Fruit fly (Drosophila melanogaster) whole organism, embryonic: ENCODE measurements around the gene mRpL10.

Experiments used
- Awh ChIP-seq: fragments of 200-800 bp; sonication (Bioruptor generic); IDR thresholded peaks from 2 replicates; pipeline ENCODE4, ENCODE4 v1.3.6; 2022; ENCODE audit warnings: missing biosample characterization, missing genetic modification characterization
- C15 ChIP-seq: fragments of 200-800 bp; sonication (Bioruptor generic); IDR thresholded peaks from 3 replicates; pipeline ENCODE4 v1.3.6; 2022; ENCODE audit warnings: missing biosample characterization, missing genetic modification characterization
- CG10267 ChIP-seq: fragments of 200-800 bp; sonication (Bioruptor generic); optimal IDR thresholded peaks from 2 replicates; lab custom pipeline; 2018; ENCODE audit warnings: missing biosample characterization, mild to moderate bottlenecking, missing genetic modification characterization, moderate library complexity
- CG11085 ChIP-seq: fragments of 200-800 bp; sonication (Bioruptor generic); IDR thresholded peaks from 2 replicates; pipeline ENCODE4 v1.3.6; 2022; ENCODE audit warnings: missing biosample characterization, missing genetic modification characterization
- CG12299 ChIP-seq: fragments of 200-800 bp; sonication (Bioruptor generic); optimal IDR thresholded peaks from 2 replicates; lab custom pipeline; 2018; ENCODE audit warnings: missing biosample characterization, mild to moderate bottlenecking, missing genetic modification characterization
- CG14014 ChIP-seq: fragments of 200-800 bp; sonication (Bioruptor generic); IDR thresholded peaks from 2 replicates; pipeline ENCODE4 v1.3.6; 2022; ENCODE audit warnings: missing biosample characterization, missing genetic modification characterization
- CG15601 ChIP-seq: fragments of 200-800 bp; sonication (Bioruptor generic); optimal IDR thresholded peaks from 3 replicates; lab custom pipeline; 2019; ENCODE audit warnings: missing biosample characterization, mild to moderate bottlenecking, missing genetic modification characterization, moderate library complexity
- CG16779 ChIP-seq: fragments of 200-800 bp; sonication (Bioruptor generic); IDR thresholded peaks from 2 replicates; pipeline ENCODE4 v1.3.6; 2022; ENCODE audit warnings: missing biosample characterization, missing genetic modification characterization
- CG16863 ChIP-seq: fragments of 200-800 bp; sonication (Bioruptor generic); optimal IDR thresholded peaks from 3 replicates; lab custom pipeline; 2016; ENCODE audit warnings: missing biosample characterization, missing genetic modification characterization
- CG2120 ChIP-seq: fragments of 200-800 bp; sonication (Bioruptor generic); optimal IDR thresholded peaks from 3 replicates; lab custom pipeline; 2016; ENCODE audit warnings: missing biosample characterization, missing genetic modification characterization
- CG33557 ChIP-seq: fragments of 200-800 bp; sonication (Bioruptor generic); optimal IDR thresholded peaks from 2 replicates; lab custom pipeline; 2019; ENCODE audit warnings: missing biosample characterization, mild to moderate bottlenecking, missing genetic modification characterization, moderate library complexity
- CG34224 ChIP-seq: fragments of 200-800 bp; sonication (Bioruptor generic); IDR thresholded peaks from 3 replicates; pipeline ENCODE4 v1.3.6; 2022; ENCODE audit warnings: missing biosample characterization, missing genetic modification characterization; ENCODE audit not compliant: partially characterized antibody
- CG3838 ChIP-seq: fragments of 200-800 bp; sonication (Bioruptor generic); optimal IDR thresholded peaks from 3 replicates; lab custom pipeline; 2016; ENCODE audit warnings: missing biosample characterization, missing genetic modification characterization
- CG4360 ChIP-seq: fragments of 200-800 bp; sonication (Bioruptor generic); IDR thresholded peaks from 2 replicates; pipeline ENCODE4 v1.3.6; 2022; ENCODE audit warnings: missing biosample characterization, missing genetic modification characterization
- CG6272 ChIP-seq: fragments of 200-800 bp; sonication (Bioruptor generic); IDR thresholded peaks from 2 replicates; pipeline ENCODE4 v1.3.6; 2022; ENCODE audit warnings: missing biosample characterization, missing genetic modification characterization
- CG6683 ChIP-seq: fragments of 200-800 bp; sonication (Bioruptor generic); optimal IDR thresholded peaks from 2 replicates; lab custom pipeline; 2017; ENCODE audit warnings: missing biosample characterization, mild to moderate bottlenecking, missing genetic modification characterization, missing genetic modification reagents
- CG8089 ChIP-seq: fragments of 200-800 bp; sonication (Bioruptor generic); optimal IDR thresholded peaks from 3 replicates; lab custom pipeline; 2016; ENCODE audit warnings: missing biosample characterization, missing genetic modification characterization
- CG8388 ChIP-seq: fragments of 200-800 bp; sonication (Bioruptor generic); optimal IDR thresholded peaks from 2 replicates; lab custom pipeline; 2019; ENCODE audit warnings: missing biosample characterization, mild to moderate bottlenecking, missing genetic modification characterization, moderate library complexity
- CG9215 ChIP-seq: fragments of 200-800 bp; sonication (Bioruptor generic); IDR thresholded peaks from 2 replicates; pipeline ENCODE4 v1.3.6; 2022; ENCODE audit warnings: missing biosample characterization, missing genetic modification characterization
- CTCF ChIP-seq: fragments of 200-800 bp; sonication (Bioruptor generic); optimal IDR thresholded peaks from 2 replicates; lab custom pipeline; 2017; ENCODE audit warnings: missing biosample characterization, mild to moderate bottlenecking, missing genetic modification characterization, moderate library complexity
- D ChIP-seq, 2 experiments: fragments of 200-800 bp in 1 of 2; fragments of >200 bp in 1 of 2; sonication (Bioruptor generic) in 1 of 2; optimal IDR thresholded peaks; 2 replicates in 1 of 2; 3 replicates in 1 of 2; lab custom pipeline; 2017; ENCODE audit warnings: mild to moderate bottlenecking in 1 of 2, missing biosample characterization in 1 of 2, missing genetic modification characterization in 1 of 2, missing genetic modification reagents in 1 of 2
- Dbx ChIP-seq: fragments of 200-800 bp; sonication (Bioruptor generic); IDR thresholded peaks from 3 replicates; pipeline ENCODE4 v1.3.6; 2022; ENCODE audit warnings: missing biosample characterization, missing genetic modification characterization
- Dll ChIP-seq: fragments of 200-800 bp; sonication (Bioruptor generic); IDR thresholded peaks from 4 replicates; pipeline ENCODE4 v1.3.6; 2022; ENCODE audit warnings: missing biosample characterization, missing genetic modification characterization; ENCODE audit not compliant: partially characterized antibody
- Doc3 ChIP-seq: fragments of 200-800 bp; sonication (Bioruptor generic); IDR thresholded peaks from 3 replicates; pipeline ENCODE4 v1.3.6; 2022; ENCODE audit warnings: missing biosample characterization, missing genetic modification characterization; ENCODE audit not compliant: partially characterized antibody
- Fer2 ChIP-seq: fragments of 200-800 bp; sonication (Bioruptor generic); optimal IDR thresholded peaks from 2 replicates; lab custom pipeline; 2018; ENCODE audit warnings: missing biosample characterization, mild to moderate bottlenecking, missing genetic modification characterization, moderate library complexity
- HLH3B ChIP-seq: fragments of 200-800 bp; sonication (Bioruptor generic); IDR thresholded peaks from 2 replicates; pipeline ENCODE4 v1.3.6; 2022; ENCODE audit warnings: missing biosample characterization, missing genetic modification characterization
- Hr51 ChIP-seq, 2 experiments: fragments of 200-800 bp; sonication (Bioruptor generic); optimal IDR thresholded peaks; 2 replicates in 1 of 2; 3 replicates in 1 of 2; lab custom pipeline; 2016 to 2018; ENCODE audit warnings: missing biosample characterization in 2 of 2, missing genetic modification characterization in 2 of 2, mild to moderate bottlenecking in 1 of 2, moderate library complexity in 1 of 2
- Lpt ChIP-seq: fragments of >200 bp; optimal IDR thresholded peaks from 2 replicates; lab custom pipeline; 2018; ENCODE audit warnings: missing biosample characterization, missing genetic modification characterization
- MBD-R2 ChIP-seq: fragments of 200-800 bp; sonication (Bioruptor generic); IDR thresholded peaks from 2 replicates; pipeline ENCODE4 v1.3.6; 2022; ENCODE audit warnings: missing biosample characterization, missing genetic modification characterization
- Scr ChIP-seq: fragments of 200-800 bp; sonication (Bioruptor generic); IDR thresholded peaks from 2 replicates; pipeline ENCODE4 v1.3.6; 2022; ENCODE audit warnings: missing biosample characterization, missing genetic modification characterization; ENCODE audit not compliant: partially characterized antibody
- Spps ChIP-seq: fragments of 200-800 bp; sonication (Bioruptor generic); optimal IDR thresholded peaks from 2 replicates; lab custom pipeline; 2018; ENCODE audit warnings: missing biosample characterization, mild to moderate bottlenecking, missing genetic modification characterization
- Vsx1 ChIP-seq: fragments of 200-800 bp; sonication (Bioruptor generic); optimal IDR thresholded peaks from 2 replicates; lab custom pipeline; 2017; ENCODE audit warnings: missing biosample characterization, mild to moderate bottlenecking, missing genetic modification characterization, missing genetic modification reagents
- bowl ChIP-seq: fragments of 200-800 bp; sonication (Bioruptor generic); IDR thresholded peaks from 2 replicates; pipeline ENCODE4 v1.3.6; 2022; ENCODE audit warnings: missing biosample characterization, missing genetic modification characterization
- bsh ChIP-seq, 2 experiments: fragments of 200-800 bp; sonication (Bioruptor generic); optimal IDR thresholded peaks; 2 replicates each; lab custom pipeline; 2017 to 2018; ENCODE audit warnings: mild to moderate bottlenecking in 2 of 2, missing biosample characterization in 2 of 2, missing genetic modification characterization in 2 of 2, moderate library complexity in 1 of 2
- cg ChIP-seq: fragments of 200-800 bp; sonication (Bioruptor generic); optimal IDR thresholded peaks from 3 replicates; lab custom pipeline; 2019; ENCODE audit warnings: missing biosample characterization, mild to moderate bottlenecking, missing genetic modification characterization, moderate library complexity
- chm ChIP-seq: fragments of 200-800 bp; sonication (Bioruptor generic); IDR thresholded peaks from 2 replicates; pipeline ENCODE4 v1.3.6; 2022; ENCODE audit warnings: missing biosample characterization, missing genetic modification characterization
- crp ChIP-seq, 2 experiments: fragments of 200-800 bp; sonication (Bioruptor generic); optimal IDR thresholded peaks; 2 replicates in 1 of 2; 3 replicates in 1 of 2; lab custom pipeline; 2017; ENCODE audit warnings: missing biosample characterization in 2 of 2, missing genetic modification characterization in 2 of 2, mild to moderate bottlenecking in 1 of 2, moderate library complexity in 1 of 2
- dimm ChIP-seq: fragments of 200-800 bp; sonication (Bioruptor generic); IDR thresholded peaks from 2 replicates; pipeline ENCODE4 v1.3.6; 2022; ENCODE audit warnings: missing biosample characterization, missing genetic modification characterization
- hbn ChIP-seq: fragments of 200-800 bp; sonication (Bioruptor generic); IDR thresholded peaks from 2 replicates; pipeline ENCODE4 v1.3.6; 2022; ENCODE audit warnings: missing biosample characterization, missing genetic modification characterization; ENCODE audit not compliant: partially characterized antibody
- inv ChIP-seq: fragments of 200-800 bp; sonication (Bioruptor generic); IDR thresholded peaks from 2 replicates; pipeline ENCODE4 v1.3.6; 2022; ENCODE audit warnings: missing biosample characterization, missing genetic modification characterization; ENCODE audit not compliant: partially characterized antibody
- ken ChIP-seq: fragments of 200-800 bp; sonication (Bioruptor generic); IDR thresholded peaks from 3 replicates; pipeline ENCODE4 v1.3.6; 2022; ENCODE audit warnings: missing biosample characterization, missing genetic modification characterization
- onecut ChIP-seq: fragments of 200-800 bp; sonication (Bioruptor generic); IDR thresholded peaks from 2 replicates; pipeline ENCODE4 v1.3.6; 2022; ENCODE audit warnings: missing biosample characterization, missing genetic modification characterization
- pros ChIP-seq: fragments of 200-800 bp; sonication (Bioruptor generic); optimal IDR thresholded peaks from 3 replicates; lab custom pipeline; 2019; ENCODE audit warnings: missing biosample characterization, mild to moderate bottlenecking, missing genetic modification characterization, moderate library complexity
- pzg ChIP-seq: fragments of 200-800 bp; sonication (Bioruptor generic); optimal IDR thresholded peaks from 3 replicates; lab custom pipeline; 2018; ENCODE audit warnings: missing biosample characterization, mild to moderate bottlenecking, missing genetic modification characterization, moderate library complexity
- rib ChIP-seq: fragments of 200-800 bp; sonication (Bioruptor generic); IDR thresholded peaks from 2 replicates; pipeline ENCODE4 v1.3.6; 2022; ENCODE audit warnings: missing biosample characterization, missing genetic modification characterization
- run ChIP-seq: fragments of 200-800 bp; sonication (Bioruptor generic); optimal IDR thresholded peaks from 3 replicates; lab custom pipeline; 2018; ENCODE audit warnings: missing biosample characterization, mild to moderate bottlenecking, missing genetic modification characterization
- ssp ChIP-seq: fragments of 200-800 bp; sonication (Bioruptor generic); IDR thresholded peaks from 2 replicates; pipeline ENCODE4 v1.3.6; 2022; ENCODE audit warnings: missing biosample characterization, missing genetic modification characterization
- tup ChIP-seq: fragments of 200-800 bp; sonication (Bioruptor generic); optimal IDR thresholded peaks from 2 replicates; lab custom pipeline; 2016; ENCODE audit warnings: missing biosample characterization, mild to moderate bottlenecking, missing genetic modification characterization, moderate library complexity
- usp ChIP-seq: fragments of >200 bp; optimal IDR thresholded peaks from 2 replicates; lab custom pipeline; 2017; ENCODE audit warnings: missing biosample characterization, missing genetic modification characterization

mRpL10 gene

dm6 chr2L:250507-251215 lies 47.1 kb downstream of the mRpL10 start, which contains the start of gene kis (continued):
- peak; percentile 66 for TF ChIP-seq CG6272
- TF ChIP-seq CG4360: peak; percentile 95
- TF ChIP-seq tup: no peak
- peak; percentile 73; the same call in 2 of the 3 replicates for TF ChIP-seq Dbx (GFP tag; lab: Robert Waterston, UW)
- TF ChIP-seq C15 (GFP tag; lab: Robert Waterston, UW): no peak
- TF ChIP-seq CG9215 (GFP tag; lab: Robert Waterston, UW): peak; percentile 34; the same call in 1 of the 2 replicates
- TF ChIP-seq Vsx1 (GFP tag; lab: Kevin White, UChicago): no peak
- peak in 1 of 2 experiments; percentile 3 for TF ChIP-seq crp (GFP tag; optimal IDR thresholded peaks at IDR 0.05; lab: Kevin White, UChicago)
- TF ChIP-seq bsh (GFP tag; optimal IDR thresholded peaks at IDR 0.05; lab: Kevin White, UChicago): peak; percentile 5 to 21
- no peak; the same call in 1 of the 2 replicates for TF ChIP-seq HLH3B (GFP tag; lab: Robert Waterston, UW)
- peak; percentile 54 for TF ChIP-seq CTCF
- peak; percentile 54 for TF ChIP-seq CG15601 (tag; lab: Kevin White, UChicago)
- TF ChIP-seq chm (GFP tag; lab: Robert Waterston, UW): 0 out of 2 replicates have a peak, but pooled peaks have one; percentile 29
- no peak for TF ChIP-seq Fer2 (tag; lab: Kevin White, UChicago)
- no peak for TF ChIP-seq rib
- TF ChIP-seq CG34224 (GFP tag; lab: Robert Waterston, UW): peak; percentile 96
- peak; percentile 95 for TF ChIP-seq pzg (GFP tag; lab: Kevin White, UChicago)
- TF ChIP-seq CG14014 (GFP tag; lab: Robert Waterston, UW): no peak
- peak; percentile 33 to 41 for TF ChIP-seq Hr51 (GFP tag; optimal IDR thresholded peaks at IDR 0.05; lab: Kevin White, UChicago)
- TF ChIP-seq Spps (tag; lab: Kevin White, UChicago): no peak
- TF ChIP-seq CG2120 (GFP tag; lab: Kevin White, UChicago): peak; percentile 67
- peak; percentile 97 for TF ChIP-seq Dll
- no peak for TF ChIP-seq dimm (GFP tag; lab: Robert Waterston, UW)
- peak; percentile 8 for TF ChIP-seq CG8388 (GFP tag; lab: Kevin White, UChicago)
- no peak for TF ChIP-seq CG11085 (GFP tag; lab: Robert Waterston, UW)
- TF ChIP-seq CG33557: peak; percentile 8
- TF ChIP-seq D (optimal IDR thresholded peaks at IDR 0.05; lab: Kevin White, UChicago): no peak
- TF ChIP-seq D (GFP tag; optimal IDR thresholded peaks at IDR 0.05; lab: Kevin White, UChicago): no peak
- peak; percentile 50 for TF ChIP-seq MBD-R2
- peak; percentile 47 for TF ChIP-seq cg (GFP tag; lab: Kevin White, UChicago)
- TF ChIP-seq CG16779 (GFP tag; lab: Robert Waterston, UW): no peak
- TF ChIP-seq CG6683 (GFP tag; lab: Kevin White, UChicago): no peak
- no peak for TF ChIP-seq Lpt (GFP tag; lab: Kevin White, UChicago)
- peak; percentile 72 for TF ChIP-seq CG10267 (tag; lab: Kevin White, UChicago)
- 0 out of 2 replicates have a peak, but pooled peaks have one; percentile 31 for TF ChIP-seq onecut (GFP tag; lab: Robert Waterston, UW)
- peak; percentile 97 for TF ChIP-seq Scr
- TF ChIP-seq CG8089: no peak
- peak; percentile 93 for TF ChIP-seq hbn (GFP tag; lab: Robert Waterston, UW)
- peak; percentile 95 for TF ChIP-seq Doc3
- TF ChIP-seq CG16863 (GFP tag; lab: Kevin White, UChicago): no peak
- no peak for TF ChIP-seq Awh
- peak; percentile 94 for TF ChIP-seq inv (GFP tag; lab: Robert Waterston, UW)
- TF ChIP-seq ken (GFP tag; lab: Robert Waterston, UW): no peak
- TF ChIP-seq CG12299: peak; percentile 40
- TF ChIP-seq usp: no peak
- peak; percentile 4 for TF ChIP-seq CG3838 (GFP tag; lab: Kevin White, UChicago)
- TF ChIP-seq bowl: no peak
- no peak for TF ChIP-seq run (tag; lab: Kevin White, UChicago)
- peak; percentile 95 for TF ChIP-seq pros (GFP tag; lab: Kevin White, UChicago)
- no peak for TF ChIP-seq ssp (GFP tag; lab: Robert Waterston, UW)
